Worm (Caenorhabditis elegans) whole organism, L1 larva: Measurements from ENCODE around the gene nlp-82.

Experiments used
- C04F5.9 ChIP-seq: sonication (generic microtip); optimal IDR thresholded peaks from 2 replicates; lab custom pipeline; 2016; ENCODE audit warnings: missing genetic modification characterization, missing compliant biosample characterization
- F16B12.6 ChIP-seq: fragments of 150-350 bp; optimal IDR thresholded peaks from 2 replicates; lab custom pipeline; 2014; ENCODE audit warnings: missing biosample characterization, missing genetic modification characterization
- Y116A8C.19 ChIP-seq: sonication (generic microtip); optimal IDR thresholded peaks from 2 replicates; lab custom pipeline; 2016; ENCODE audit warnings: missing compliant biosample characterization, missing genetic modification characterization, borderline replicate concordance
- blmp-1 ChIP-seq: fragments of 150-350 bp; optimal IDR thresholded peaks from 2 replicates; lab custom pipeline; 2014; ENCODE audit warnings: missing biosample characterization, missing genetic modification characterization
- ceh-82 ChIP-seq, 3 experiments: fragments of 150-350 bp in 1 of 3; sonication (generic microtip) in 2 of 3; optimal IDR thresholded peaks; 2 replicates each; lab custom pipeline; 2014 to 2017; ENCODE audit warnings: missing biosample characterization in 3 of 3, missing genetic modification characterization in 3 of 3
- ceh-90 ChIP-seq: sonication (generic microtip); optimal IDR thresholded peaks from 2 replicates; lab custom pipeline; 2016; ENCODE audit warnings: missing genetic modification characterization, missing compliant biosample characterization
- ces-1 ChIP-seq: fragments of 150-350 bp; optimal IDR thresholded peaks from 2 replicates; lab custom pipeline; 2014; ENCODE audit warnings: missing biosample characterization, missing genetic modification reagents, missing genetic modification characterization
- dpl-1 ChIP-seq, 3 experiments: fragments of 150-350 bp in 2 of 3; sonication (generic microtip) in 1 of 3; optimal IDR thresholded peaks; 2 replicates each; lab custom pipeline; 2014 to 2017; ENCODE audit warnings: missing biosample characterization in 3 of 3, missing genetic modification characterization in 3 of 3, missing genetic modification reagents in 3 of 3
- dsc-1 ChIP-seq: sonication (generic microtip); optimal IDR thresholded peaks from 2 replicates; lab custom pipeline; 2016; ENCODE audit warnings: mild to moderate bottlenecking, missing genetic modification characterization, missing compliant biosample characterization
- efl-3 ChIP-seq: fragments of 200-800 bp; sonication (Bioruptor generic); optimal IDR thresholded peaks from 2 replicates; lab custom pipeline; 2018; ENCODE audit warnings: mild to moderate bottlenecking, missing genetic modification characterization, missing compliant biosample characterization
- egl-13 ChIP-seq: sonication (generic microtip); optimal IDR thresholded peaks from 2 replicates; lab custom pipeline; 2016; ENCODE audit warnings: missing genotype, missing genetic modification reagents, missing genetic modification characterization, missing compliant biosample characterization
- egl-27 ChIP-seq, 2 experiments: fragments of 150-350 bp in 1 of 2; sonication (generic microtip); optimal IDR thresholded peaks; 3 replicates each; lab custom pipeline; 2017 to 2018; ENCODE audit warnings: missing biosample characterization in 2 of 2, missing genetic modification characterization in 2 of 2, missing genetic modification reagents in 2 of 2
- elt-2 ChIP-seq: sonication (generic microtip); optimal IDR thresholded peaks from 2 replicates; lab custom pipeline; 2016; ENCODE audit warnings: missing genetic modification characterization, mild to moderate bottlenecking, inconsistent platforms, missing compliant biosample characterization, missing genetic modification reagents
- elt-3 ChIP-seq, 6 experiments: fragments of 150-350 bp in 1 of 6; sonication (generic microtip); optimal IDR thresholded peaks; 2 replicates each; lab custom pipeline; 2017 to 2018; ENCODE audit warnings: missing biosample characterization in 6 of 6, missing genetic modification characterization in 6 of 6, inconsistent platforms in 1 of 6
- hlh-17 ChIP-seq: fragments of 200-800 bp; sonication (Bioruptor generic); optimal IDR thresholded peaks from 2 replicates; lab custom pipeline; 2018; ENCODE audit warnings: missing genetic modification characterization, mild to moderate bottlenecking, missing compliant biosample characterization, moderate library complexity, borderline replicate concordance
- hlh-4 ChIP-seq: sonication (generic microtip); optimal IDR thresholded peaks from 2 replicates; lab custom pipeline; 2016; ENCODE audit warnings: mild to moderate bottlenecking, missing genetic modification characterization, missing compliant biosample characterization
- hpl-2 ChIP-seq: fragments of 150-350 bp; optimal IDR thresholded peaks from 2 replicates; lab custom pipeline; 2014; ENCODE audit warnings: missing biosample characterization, missing genetic modification reagents, missing genetic modification characterization
- irx-1 ChIP-seq: sonication (generic microtip); optimal IDR thresholded peaks from 2 replicates; lab custom pipeline; 2016; ENCODE audit warnings: missing genetic modification characterization, missing compliant biosample characterization
- lin-14 ChIP-seq: fragments of 200-800 bp; sonication (Bioruptor generic); optimal IDR thresholded peaks from 2 replicates; lab custom pipeline; 2018; ENCODE audit warnings: mild to moderate bottlenecking, missing genetic modification characterization, moderate library complexity, missing compliant biosample characterization
- lin-35 ChIP-seq, 2 experiments: fragments of 150-350 bp; optimal IDR thresholded peaks; 2 replicates each; lab custom pipeline; 2014; ENCODE audit warnings: missing biosample characterization in 2 of 2, missing genetic modification characterization in 2 of 2, missing genetic modification reagents in 2 of 2
- lir-3 ChIP-seq: sonication (generic microtip); optimal IDR thresholded peaks from 2 replicates; lab custom pipeline; 2016; ENCODE audit warnings: mild to moderate bottlenecking, missing genetic modification characterization, moderate library complexity, missing compliant biosample characterization; ENCODE audit not compliant: poor library complexity
- lsy-2 ChIP-seq, 2 experiments: fragments of 150-350 bp; optimal IDR thresholded peaks; 2 replicates each; lab custom pipeline; 2014; ENCODE audit warnings: missing biosample characterization in 2 of 2, missing genetic modification characterization in 2 of 2
- mdl-1 ChIP-seq, 2 experiments: fragments of 150-350 bp; optimal IDR thresholded peaks; 2 replicates each; lab custom pipeline; 2014 to 2017; ENCODE audit warnings: missing biosample characterization in 2 of 2, missing genetic modification characterization in 2 of 2, inconsistent platforms in 1 of 2
- mep-1 ChIP-seq: fragments of 150-350 bp; optimal IDR thresholded peaks from 2 replicates; lab custom pipeline; 2014; ENCODE audit warnings: missing biosample characterization, missing genetic modification characterization
- nhr-20 ChIP-seq: sonication (generic microtip); optimal IDR thresholded peaks from 2 replicates; lab custom pipeline; 2016; ENCODE audit warnings: mild to moderate bottlenecking, missing genetic modification characterization, missing compliant biosample characterization
- nhr-47 ChIP-seq: sonication (generic microtip); optimal IDR thresholded peaks from 2 replicates; lab custom pipeline; 2016; ENCODE audit warnings: mild to moderate bottlenecking, missing genetic modification characterization, moderate library complexity, missing compliant biosample characterization
- nhr-71 ChIP-seq: sonication (generic microtip); optimal IDR thresholded peaks from 2 replicates; lab custom pipeline; 2016; ENCODE audit warnings: mild to moderate bottlenecking, missing genetic modification characterization, moderate library complexity, missing compliant biosample characterization
- nhr-76 ChIP-seq: sonication (generic microtip); optimal IDR thresholded peaks from 2 replicates; lab custom pipeline; 2017; ENCODE audit warnings: missing biosample characterization, missing genetic modification characterization
- nhr-84 ChIP-seq: sonication (generic microtip); optimal IDR thresholded peaks from 2 replicates; lab custom pipeline; 2017; ENCODE audit warnings: missing biosample characterization, missing genetic modification characterization
- nhr-85 ChIP-seq: sonication (generic microtip); peaks from one replicate; lab custom pipeline; 2016; ENCODE audit warnings: missing genetic modification characterization, inconsistent platforms, missing compliant biosample characterization
- nhr-90 ChIP-seq: sonication (generic microtip); optimal IDR thresholded peaks from 2 replicates; lab custom pipeline; 2016; ENCODE audit warnings: mild to moderate bottlenecking, missing genetic modification characterization, missing compliant biosample characterization; ENCODE audit not compliant: poor library complexity
- pax-3 ChIP-seq: fragments of 200-800 bp; sonication (Bioruptor generic); optimal IDR thresholded peaks from 2 replicates; lab custom pipeline; 2018; ENCODE audit warnings: mild to moderate bottlenecking, missing genetic modification characterization, moderate library complexity, missing compliant biosample characterization
- snpc-4 ChIP-seq: fragments of 150-350 bp; optimal IDR thresholded peaks from 2 replicates; lab custom pipeline; 2014; ENCODE audit warnings: missing biosample characterization, missing genetic modification characterization
- snu-23 ChIP-seq: sonication (generic microtip); optimal IDR thresholded peaks from 2 replicates; lab custom pipeline; 2016; ENCODE audit warnings: missing genetic modification characterization, missing compliant biosample characterization
- sox-4 ChIP-seq: sonication (generic microtip); optimal IDR thresholded peaks from 2 replicates; lab custom pipeline; 2016; ENCODE audit warnings: missing genetic modification characterization, missing compliant biosample characterization
- sup-37 ChIP-seq: fragments of 200-800 bp; sonication (Bioruptor generic); optimal IDR thresholded peaks from 2 replicates; lab custom pipeline; 2018; ENCODE audit warnings: mild to moderate bottlenecking, missing genetic modification characterization, missing compliant biosample characterization
- swsn-7 ChIP-seq: sonication (generic microtip); optimal IDR thresholded peaks from 2 replicates; lab custom pipeline; 2016; ENCODE audit warnings: missing genetic modification characterization, missing compliant biosample characterization
- tlp-1 ChIP-seq: fragments of 150-350 bp; optimal IDR thresholded peaks from 2 replicates; lab custom pipeline; 2014; ENCODE audit warnings: missing biosample characterization, missing genetic modification characterization
- unc-130 ChIP-seq: fragments of 150-350 bp; optimal IDR thresholded peaks from 2 replicates; lab custom pipeline; 2017; ENCODE audit warnings: missing biosample characterization, missing genetic modification characterization, inconsistent platforms
- unc-86 ChIP-seq: sonication (generic microtip); optimal IDR thresholded peaks from 2 replicates; lab custom pipeline; 2016; ENCODE audit warnings: missing genetic modification characterization, missing compliant biosample characterization
- ztf-11 ChIP-seq, 2 experiments: sonication (generic microtip); optimal IDR thresholded peaks; 2 replicates each; lab custom pipeline; 2016 to 2017; ENCODE audit warnings: missing genetic modification characterization in 2 of 2, missing biosample characterization in 1 of 2, missing compliant biosample characterization in 1 of 2
- ztf-4 ChIP-seq: fragments of 150-350 bp; optimal IDR thresholded peaks from 2 replicates; lab custom pipeline; 2014; ENCODE audit warnings: missing biosample characterization, missing genetic modification characterization

nlp-82 gene

DNA sequence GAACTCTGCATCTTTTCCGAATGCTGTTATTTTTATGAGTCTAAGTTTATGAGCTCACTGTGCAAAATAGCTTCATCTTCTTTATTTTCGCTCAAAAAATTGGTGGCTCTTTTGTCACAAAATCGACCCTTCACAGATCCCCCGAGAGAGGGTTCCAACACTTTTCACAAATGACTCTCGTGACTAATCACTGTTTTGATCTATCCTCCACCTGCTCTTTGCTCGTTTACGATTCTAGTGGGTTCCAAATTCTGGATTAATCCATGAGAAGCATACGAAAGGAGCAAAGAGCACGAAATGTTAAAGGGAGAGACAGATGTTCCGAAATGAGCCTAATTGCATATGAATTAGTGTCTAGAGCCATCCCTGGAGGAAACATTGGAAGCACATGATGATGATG is 7.3 kb upstream of the nlp-82 start:
- TF ChIP-seq lir-3 (tag; lab: Kevin White, UChicago) (no peak), dsc-1 (tag; lab: Kevin White, UChicago) (peak; percentile 8)

DNA sequence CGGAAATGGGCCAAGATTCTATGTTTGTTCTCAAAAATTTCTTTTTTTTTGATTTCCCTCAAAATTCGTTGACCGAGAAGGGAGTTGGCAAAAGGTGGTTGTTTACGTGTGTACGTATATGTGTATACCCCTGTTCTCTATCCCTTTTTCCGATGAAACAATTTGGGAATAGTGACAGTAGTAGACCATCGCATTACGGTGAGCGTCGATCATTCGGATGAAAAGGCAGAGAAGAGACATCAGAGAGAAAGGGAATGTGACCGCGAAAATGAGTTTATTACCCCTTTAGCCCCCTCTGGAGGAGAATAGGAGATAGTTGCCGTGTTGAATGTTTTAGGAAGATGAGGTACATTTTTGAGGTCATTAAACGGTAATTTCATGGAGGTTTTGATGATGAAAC is 5.9 kb upstream of the nlp-82 start:
- no peak for TF ChIP-seq sup-37 (GFP tag; lab: Kevin White, UChicago)
- no peak for TF ChIP-seq swsn-7 (tag; lab: Kevin White, UChicago)
- TF ChIP-seq pax-3 (tag; lab: Kevin White, UChicago): no peak
- no peak for TF ChIP-seq hlh-17
- TF ChIP-seq nhr-71 (tag; lab: Kevin White, UChicago): peak; percentile 38
- TF ChIP-seq ztf-4 (tag; lab: Kevin White, UChicago): no peak
- TF ChIP-seq mdl-1 (tag; optimal IDR thresholded peaks at IDR 0.05; lab: Kevin White, UChicago): no peak
- TF ChIP-seq nhr-20 (tag; lab: Kevin White, UChicago): peak; percentile 46
- TF ChIP-seq lin-14: peak; percentile 86
- TF ChIP-seq tlp-1 (tag; lab: Kevin White, UChicago): no peak
- TF ChIP-seq egl-13 (tag; lab: Kevin White, UChicago): no peak
- TF ChIP-seq F16B12.6 (tag; lab: Kevin White, UChicago): no peak
- peak; percentile 67 for TF ChIP-seq mep-1 (tag; lab: Kevin White, UChicago)
- TF ChIP-seq ces-1 (GFP tag; lab: Kevin White, UChicago): no peak
- TF ChIP-seq elt-2 (tag; lab: Kevin White, UChicago): no peak
- peak in 1 of 3 experiments; percentile 7 for TF ChIP-seq dpl-1 (GFP tag; optimal IDR thresholded peaks at IDR 0.05; lab: Kevin White, UChicago)
- TF ChIP-seq nhr-47 (tag; lab: Kevin White, UChicago): peak; percentile 0
- TF ChIP-seq lsy-2 (tag; optimal IDR thresholded peaks at IDR 0.05; lab: Kevin White, UChicago): peak in 1 of 2 experiments; percentile 40
- TF ChIP-seq elt-3 (tag; optimal IDR thresholded peaks at IDR 0.05; lab: Kevin White, UChicago): peak in 2 of 6 experiments; percentile 23 to 27
- no peak for TF ChIP-seq lir-3 (tag; lab: Kevin White, UChicago)
- no peak for TF ChIP-seq sox-4 (tag; lab: Kevin White, UChicago)
- TF ChIP-seq efl-3 (GFP tag; lab: Kevin White, UChicago): no peak
- no peak for TF ChIP-seq egl-27 (tag; optimal IDR thresholded peaks at IDR 0.05; lab: Kevin White, UChicago)
- peak; percentile 90 for TF ChIP-seq nhr-85 (tag; lab: Kevin White, UChicago)
- no peak for TF ChIP-seq unc-130
- TF ChIP-seq irx-1 (tag; lab: Kevin White, UChicago): no peak
- TF ChIP-seq unc-86: no peak
- peak; percentile 29 for TF ChIP-seq nhr-90 (tag; lab: Kevin White, UChicago)
- peak; percentile 63 for TF ChIP-seq snu-23 (GFP tag; lab: Kevin White, UChicago)
- no peak for TF ChIP-seq ceh-82 (tag; optimal IDR thresholded peaks at IDR 0.05; lab: Kevin White, UChicago)
- TF ChIP-seq snpc-4 (tag; lab: Kevin White, UChicago): no peak
- TF ChIP-seq Y116A8C.19 (tag; lab: Kevin White, UChicago): no peak
- no peak for TF ChIP-seq hlh-4
- TF ChIP-seq nhr-76 (tag; lab: Kevin White, UChicago): no peak
- no peak for TF ChIP-seq C04F5.9 (tag; lab: Kevin White, UChicago)
- no peak for TF ChIP-seq hpl-2
- peak; percentile 99 for TF ChIP-seq blmp-1
- TF ChIP-seq ztf-11 (tag; optimal IDR thresholded peaks at IDR 0.05; lab: Kevin White, UChicago): no peak
- no peak for TF ChIP-seq nhr-84
- no peak for TF ChIP-seq ceh-90 (tag; lab: Kevin White, UChicago)
- peak in 1 of 2 experiments; percentile 2 for TF ChIP-seq lin-35 (GFP tag; optimal IDR thresholded peaks at IDR 0.05; lab: Kevin White, UChicago)
